Fruit fly (Drosophila melanogaster) whole organism, embryonic: Measurements from ENCODE around the gene MED28.

Experiments
- Abd-B ChIP-seq: fragments of 200-800 bp; sonication (Bioruptor generic); optimal IDR thresholded peaks from 2 replicates; lab custom pipeline; 2018; ENCODE audit warnings: missing biosample characterization, mild to moderate bottlenecking, missing genetic modification characterization, moderate library complexity
- CG10147 ChIP-seq: fragments of 200-800 bp; sonication (Bioruptor generic); optimal IDR thresholded peaks from 2 replicates; lab custom pipeline; 2019; ENCODE audit warnings: missing biosample characterization, mild to moderate bottlenecking, missing genetic modification characterization, moderate library complexity
- CG1024 ChIP-seq: fragments of 200-800 bp; sonication (Bioruptor generic); IDR thresholded peaks from 2 replicates; pipeline ENCODE4 v1.3.6; 2022; ENCODE audit warnings: missing biosample characterization, missing genetic modification characterization
- CG10959 ChIP-seq: fragments of 200-800 bp; sonication (Bioruptor generic); IDR thresholded peaks from 2 replicates; pipeline ENCODE4 v1.3.6; 2022; ENCODE audit warnings: missing biosample characterization, missing genetic modification characterization
- CG13775 ChIP-seq: fragments of 200-800 bp; sonication (Bioruptor generic); optimal IDR thresholded peaks from 3 replicates; lab custom pipeline; 2017; ENCODE audit warnings: missing biosample characterization, mild to moderate bottlenecking, missing genetic modification characterization
- CG17186 ChIP-seq: fragments of 200-800 bp; sonication (Bioruptor generic); optimal IDR thresholded peaks from 3 replicates; lab custom pipeline; 2017; ENCODE audit warnings: missing biosample characterization, missing genetic modification reagents, missing genetic modification characterization
- CG17385 ChIP-seq: fragments of 200-800 bp; sonication (Bioruptor generic); optimal IDR thresholded peaks from 3 replicates; lab custom pipeline; 2018; ENCODE audit warnings: missing biosample characterization, mild to moderate bottlenecking, missing genetic modification characterization
- CG18262 ChIP-seq: fragments of 200-800 bp; optimal IDR thresholded peaks from 3 replicates; lab custom pipeline; 2019; ENCODE audit warnings: missing biosample characterization, mild to moderate bottlenecking, missing genetic modification characterization, moderate library complexity
- CG1832 ChIP-seq: fragments of 200-800 bp; sonication (Bioruptor generic); optimal IDR thresholded peaks from 2 replicates; lab custom pipeline; 2017; ENCODE audit warnings: missing biosample characterization, mild to moderate bottlenecking, missing genetic modification characterization, inconsistent platforms
- CG18476 ChIP-seq: fragments of 200-800 bp; sonication (Bioruptor generic); optimal IDR thresholded peaks from 2 replicates; lab custom pipeline; 2016; ENCODE audit warnings: missing biosample characterization, mild to moderate bottlenecking, missing genetic modification characterization
- CG30431 ChIP-seq: fragments of 200-800 bp; sonication (Bioruptor generic); optimal IDR thresholded peaks from 2 replicates; lab custom pipeline; 2017; ENCODE audit warnings: missing biosample characterization, missing genetic modification characterization
- CG4424 ChIP-seq: fragments of 200-800 bp; sonication (Bioruptor generic); optimal IDR thresholded peaks from 3 replicates; lab custom pipeline; 2016; ENCODE audit warnings: missing biosample characterization, missing genetic modification characterization
- CG4707 ChIP-seq: fragments of 200-800 bp; sonication (Bioruptor generic); optimal IDR thresholded peaks from 2 replicates; lab custom pipeline; 2018; ENCODE audit warnings: missing biosample characterization, mild to moderate bottlenecking, missing genetic modification characterization, moderate library complexity
- CG5180 ChIP-seq: fragments of 200-800 bp; sonication (Bioruptor generic); optimal IDR thresholded peaks from 3 replicates; lab custom pipeline; 2017; ENCODE audit warnings: missing biosample characterization, missing genetic modification characterization, mild to moderate bottlenecking, moderate library complexity, missing genetic modification reagents
- CG6254 ChIP-seq: fragments of 200-800 bp; sonication (Bioruptor generic); optimal IDR thresholded peaks from 3 replicates; lab custom pipeline; 2017; ENCODE audit warnings: mild to moderate bottlenecking, missing biosample characterization, missing genetic modification reagents, missing genetic modification characterization
- CG6272 ChIP-seq: fragments of 200-800 bp; sonication (Bioruptor generic); IDR thresholded peaks from 2 replicates; pipeline ENCODE4 v1.3.6; 2022; ENCODE audit warnings: missing biosample characterization, missing genetic modification characterization
- CG7372 ChIP-seq: fragments of 200-800 bp; sonication (Bioruptor generic); IDR thresholded peaks from 2 replicates; pipeline ENCODE4 v1.3.6; 2022; ENCODE audit warnings: missing biosample characterization, missing genetic modification characterization
- Dek ChIP-seq: fragments of 200-800 bp; sonication (Bioruptor generic); optimal IDR thresholded peaks from 3 replicates; lab custom pipeline; 2019; ENCODE audit warnings: missing biosample characterization, mild to moderate bottlenecking, missing genetic modification characterization, moderate library complexity
- Dp ChIP-seq: fragments of 200-800 bp; sonication (Bioruptor generic); optimal IDR thresholded peaks from 2 replicates; lab custom pipeline; 2018; ENCODE audit warnings: missing biosample characterization, mild to moderate bottlenecking, missing genetic modification characterization, moderate library complexity
- Hsf ChIP-seq: fragments of 200-800 bp; sonication (Bioruptor generic); optimal IDR thresholded peaks from 3 replicates; lab custom pipeline; 2016; ENCODE audit warnings: missing biosample characterization, missing genetic modification characterization
- Mad ChIP-seq: fragments of 200-800 bp; sonication (Bioruptor generic); optimal IDR thresholded peaks from 2 replicates; lab custom pipeline; 2016; ENCODE audit warnings: missing biosample characterization, missing genetic modification characterization
- NK7.1 ChIP-seq: fragments of 200-800 bp; sonication (Bioruptor generic); optimal IDR thresholded peaks from 3 replicates; lab custom pipeline; 2016; ENCODE audit warnings: missing biosample characterization, missing genetic modification characterization
- Optix ChIP-seq: fragments of 200-800 bp; sonication (Bioruptor generic); IDR thresholded peaks from 3 replicates; pipeline ENCODE4 v1.3.6; 2022; ENCODE audit warnings: missing biosample characterization, missing genetic modification characterization
- PHDP ChIP-seq: fragments of 200-800 bp; sonication (Bioruptor generic); optimal IDR thresholded peaks from 3 replicates; lab custom pipeline; 2018; ENCODE audit warnings: missing biosample characterization, mild to moderate bottlenecking, missing genetic modification characterization, moderate library complexity
- Pdp1 ChIP-seq, 2 experiments: fragments of 200-800 bp; sonication (Bioruptor generic); optimal IDR thresholded peaks; 3 replicates each; lab custom pipeline; 2016; ENCODE audit warnings: missing biosample characterization in 2 of 2, missing genetic modification characterization in 2 of 2, mild to moderate bottlenecking in 1 of 2, moderate library complexity in 1 of 2
- Sin3A ChIP-seq: fragments of >200 bp; optimal IDR thresholded peaks from 2 replicates; lab custom pipeline; 2018
- Sox102F ChIP-seq: fragments of 200-800 bp; sonication (Bioruptor generic); optimal IDR thresholded peaks from 2 replicates; lab custom pipeline; 2018; ENCODE audit warnings: missing biosample characterization, mild to moderate bottlenecking, missing genetic modification characterization, moderate library complexity
- ab ChIP-seq: fragments of 200-800 bp; sonication (Bioruptor generic); optimal IDR thresholded peaks from 2 replicates; lab custom pipeline; 2016; ENCODE audit warnings: missing biosample characterization, missing genetic modification characterization
- ash1 ChIP-seq: fragments of 200-800 bp; sonication (Bioruptor generic); optimal IDR thresholded peaks from 2 replicates; lab custom pipeline; 2018; ENCODE audit warnings: missing biosample characterization, mild to moderate bottlenecking, missing genetic modification characterization
- bab2 ChIP-seq: fragments of 200-800 bp; sonication (Bioruptor generic); optimal IDR thresholded peaks from 2 replicates; lab custom pipeline; 2016; ENCODE audit warnings: missing biosample characterization, missing genetic modification characterization
- bigmax ChIP-seq: fragments of 200-800 bp; sonication (Bioruptor generic); optimal IDR thresholded peaks from 2 replicates; lab custom pipeline; 2018; ENCODE audit warnings: missing biosample characterization, mild to moderate bottlenecking, missing genetic modification characterization
- crol ChIP-seq: fragments of 200-800 bp; sonication (Bioruptor generic); IDR thresholded peaks from 2 replicates; pipeline ENCODE4 v1.3.6; 2022; ENCODE audit warnings: missing biosample characterization, missing genetic modification characterization
- da ChIP-seq: fragments of 200-800 bp; sonication (Bioruptor generic); optimal IDR thresholded peaks from 2 replicates; lab custom pipeline; 2016; ENCODE audit warnings: missing biosample characterization, missing genetic modification characterization
- dan ChIP-seq: fragments of 200-800 bp; sonication (Bioruptor generic); IDR thresholded peaks from 2 replicates; pipeline ENCODE4 v1.3.6; 2022; ENCODE audit warnings: missing biosample characterization, missing genetic modification characterization
- dm ChIP-seq: fragments of 200-800 bp; sonication (Bioruptor generic); optimal IDR thresholded peaks from 3 replicates; lab custom pipeline; 2016; ENCODE audit warnings: missing biosample characterization, missing genetic modification characterization
- grau ChIP-seq: fragments of 200-800 bp; optimal IDR thresholded peaks from 3 replicates; lab custom pipeline; 2019; ENCODE audit warnings: missing biosample characterization, mild to moderate bottlenecking, missing genetic modification characterization, moderate library complexity
- ham ChIP-seq: fragments of 200-800 bp; sonication (Bioruptor generic); IDR thresholded peaks from 2 replicates; pipeline ENCODE4 v1.3.6; 2022; ENCODE audit warnings: missing biosample characterization, missing genetic modification characterization
- insv ChIP-seq, 2 experiments: fragments of 200-800 bp; sonication (Bioruptor generic); optimal IDR thresholded peaks; 3 replicates each; lab custom pipeline; 2016 to 2018; ENCODE audit warnings: missing biosample characterization in 2 of 2, missing genetic modification characterization in 2 of 2
- jumu ChIP-seq: fragments of 200-800 bp; sonication (Bioruptor generic); optimal IDR thresholded peaks from 3 replicates; lab custom pipeline; 2016; ENCODE audit warnings: missing biosample characterization, missing genetic modification characterization
- pho ChIP-seq: fragments of 200-800 bp; sonication (Bioruptor generic); optimal IDR thresholded peaks from 2 replicates; lab custom pipeline; 2016; ENCODE audit warnings: missing biosample characterization, missing genetic modification characterization
- row ChIP-seq: fragments of 200-800 bp; sonication (Bioruptor generic); IDR thresholded peaks from 3 replicates; pipeline ENCODE4 v1.3.6; 2022; ENCODE audit warnings: missing biosample characterization, missing genetic modification characterization
- run ChIP-seq: fragments of 200-800 bp; sonication (Bioruptor generic); optimal IDR thresholded peaks from 3 replicates; lab custom pipeline; 2018; ENCODE audit warnings: missing biosample characterization, mild to moderate bottlenecking, missing genetic modification characterization
- sc ChIP-seq, 3 experiments: fragments of >200 bp in 2 of 3; fragments of 200-800 bp in 1 of 3; sonication (Bioruptor generic) in 1 of 3; optimal IDR thresholded peaks; 2 replicates in 2 of 3; 3 replicates in 1 of 3; lab custom pipeline; 2017; ENCODE audit warnings: mild to moderate bottlenecking in 1 of 3, missing biosample characterization in 1 of 3, missing genetic modification characterization in 1 of 3, missing genetic modification reagents in 1 of 3
- shn ChIP-seq: fragments of 200-800 bp; sonication (Bioruptor generic); optimal IDR thresholded peaks from 3 replicates; lab custom pipeline; 2016; ENCODE audit warnings: missing biosample characterization, missing genetic modification characterization
- sisA ChIP-seq: fragments of 200-800 bp; sonication (Bioruptor generic); IDR thresholded peaks from 2 replicates; pipeline ENCODE4 v1.3.6; 2022; ENCODE audit warnings: missing biosample characterization, missing genetic modification characterization
- slbo ChIP-seq: fragments of 200-800 bp; sonication (Bioruptor generic); IDR thresholded peaks from 2 replicates; pipeline ENCODE4 v1.3.6; 2022; ENCODE audit warnings: missing biosample characterization, missing genetic modification characterization
- sna ChIP-seq: fragments of 200-800 bp; sonication (Bioruptor generic); IDR thresholded peaks from 2 replicates; pipeline ENCODE4 v1.3.6; 2022; ENCODE audit warnings: missing biosample characterization, missing genetic modification characterization; ENCODE audit not compliant: partially characterized antibody
- tup ChIP-seq: fragments of 200-800 bp; sonication (Bioruptor generic); optimal IDR thresholded peaks from 2 replicates; lab custom pipeline; 2016; ENCODE audit warnings: missing biosample characterization, mild to moderate bottlenecking, missing genetic modification characterization, moderate library complexity
- usp ChIP-seq: fragments of >200 bp; optimal IDR thresholded peaks from 2 replicates; lab custom pipeline; 2017; ENCODE audit warnings: missing biosample characterization, missing genetic modification characterization

MED28 gene

DNA sequence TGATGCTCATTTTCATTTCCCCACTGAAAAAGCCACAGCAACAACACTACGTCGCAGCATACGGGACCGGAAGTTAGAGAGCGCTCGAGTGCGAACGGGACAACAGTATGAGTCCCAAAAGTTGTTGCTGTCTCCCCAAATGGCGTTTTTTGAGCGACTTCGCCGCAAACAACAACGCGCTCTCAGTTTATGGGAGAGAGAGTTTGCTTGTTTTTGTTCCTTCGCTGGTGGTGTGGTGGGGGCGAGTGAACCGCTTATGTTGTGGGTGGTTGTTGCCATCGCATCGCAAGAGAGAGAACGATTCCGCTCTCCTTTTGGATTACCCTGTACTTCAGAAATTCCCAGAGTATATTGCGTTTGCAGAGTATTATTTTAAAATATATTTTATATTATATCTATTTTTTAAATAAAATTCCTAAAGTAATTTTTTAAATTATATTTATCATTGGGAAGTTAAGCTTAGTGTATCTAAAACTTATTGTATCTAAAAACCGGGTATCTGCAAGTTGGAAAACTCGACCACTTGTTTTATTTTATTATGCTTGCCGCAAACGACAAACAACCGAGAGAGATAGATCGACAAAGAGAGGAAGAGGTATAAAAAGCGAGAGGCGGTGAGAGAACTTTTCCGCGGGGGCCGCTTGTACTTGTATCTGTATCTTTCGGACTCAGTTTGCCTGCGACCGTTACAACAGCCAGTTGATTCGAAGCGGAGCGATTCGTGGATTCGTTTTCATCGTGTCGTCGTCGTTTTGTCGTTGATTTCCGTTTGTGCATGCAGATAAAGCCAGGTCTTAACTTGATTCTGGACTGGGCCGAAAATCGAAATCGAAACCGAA, 38.9 kb downstream of the MED28 start, which contains the start of gene msi (continued):
- peak; percentile 100 for TF ChIP-seq CG18262 (tag; lab: Kevin White, UChicago)
- TF ChIP-seq CG4707 (GFP tag; lab: Kevin White, UChicago): peak; percentile 87
- TF ChIP-seq Sox102F: peak; percentile 100
- no peak for TF ChIP-seq sc (optimal IDR thresholded peaks at IDR 0.05; lab: Kevin White, UChicago)
- TF ChIP-seq sc (GFP tag; optimal IDR thresholded peaks at IDR 0.05; lab: Kevin White, UChicago): peak; percentile 99
- peak; percentile 99 for TF ChIP-seq CG10147 (GFP tag; lab: Kevin White, UChicago)
- TF ChIP-seq CG17186 (GFP tag; lab: Kevin White, UChicago): peak; percentile 54
- peak; percentile 68 for TF ChIP-seq NK7.1 (GFP tag; lab: Kevin White, UChicago)
- no peak for TF ChIP-seq da (GFP tag; lab: Kevin White, UChicago)
- peak; percentile 85 for TF ChIP-seq ham (GFP tag; lab: Robert Waterston, UW)
- peak in 1 of 2 experiments; percentile 70 for TF ChIP-seq insv (GFP tag; optimal IDR thresholded peaks at IDR 0.05; lab: Kevin White, UChicago)
- TF ChIP-seq CG4424 (GFP tag; lab: Kevin White, UChicago): peak; percentile 97
- TF ChIP-seq Mad (GFP tag; lab: Kevin White, UChicago): peak; percentile 73
- TF ChIP-seq Optix (GFP tag; lab: Robert Waterston, UW): peak; percentile 88
- TF ChIP-seq CG1832 (GFP tag; lab: Kevin White, UChicago): peak; percentile 90
- peak; percentile 89 for TF ChIP-seq CG5180 (GFP tag; lab: Kevin White, UChicago)
- peak; percentile 99 for TF ChIP-seq grau
- TF ChIP-seq CG7372 (GFP tag; lab: Robert Waterston, UW): peak; percentile 99
- TF ChIP-seq row (GFP tag; lab: Robert Waterston, UW): peak; percentile 100
- peak; percentile 56 for TF ChIP-seq dm
- TF ChIP-seq Sin3A (lab: Kevin White, UChicago): no peak
- TF ChIP-seq crol (GFP tag; lab: Robert Waterston, UW): peak; percentile 95
- TF ChIP-seq tup (GFP tag; lab: Kevin White, UChicago): peak; percentile 92
- peak; percentile 100 for TF ChIP-seq Abd-B
- TF ChIP-seq CG13775 (GFP tag; lab: Kevin White, UChicago): peak; percentile 98
- peak; percentile 99 for TF ChIP-seq run (tag; lab: Kevin White, UChicago)
- peak; percentile 22 for TF ChIP-seq ash1 (GFP tag; lab: Kevin White, UChicago)
- TF ChIP-seq CG6254 (GFP tag; lab: Kevin White, UChicago): peak; percentile 96
- TF ChIP-seq sna (GFP tag; lab: Robert Waterston, UW): 0 out of 2 replicates have a peak, but pooled peaks have one; percentile 18
- peak; percentile 100 for TF ChIP-seq PHDP
- peak; percentile 84 for TF ChIP-seq Hsf (GFP tag; lab: Kevin White, UChicago)
- TF ChIP-seq ab (GFP tag; lab: Kevin White, UChicago): peak; percentile 18
- peak; percentile 38 for TF ChIP-seq shn (GFP tag; lab: Kevin White, UChicago)
- peak; percentile 93 for TF ChIP-seq CG30431 (GFP tag; lab: Kevin White, UChicago)
- peak; percentile 81 for TF ChIP-seq bab2 (GFP tag; lab: Kevin White, UChicago)
- TF ChIP-seq Pdp1 (GFP tag; optimal IDR thresholded peaks at IDR 0.05; lab: Kevin White, UChicago): peak; percentile 69 to 80
- TF ChIP-seq CG17385 (GFP tag; lab: Kevin White, UChicago): peak; percentile 98
- TF ChIP-seq pho (GFP tag; lab: Kevin White, UChicago): peak; percentile 40
- TF ChIP-seq CG10959 (GFP tag; lab: Robert Waterston, UW): peak; percentile 95
- peak; percentile 99 for TF ChIP-seq Dek (tag; lab: Kevin White, UChicago)
- peak; percentile 99 for TF ChIP-seq slbo (GFP tag; lab: Robert Waterston, UW)
- peak; percentile 65 for TF ChIP-seq jumu (GFP tag; lab: Kevin White, UChicago)
- peak; percentile 94 for TF ChIP-seq CG18476 (GFP tag; lab: Kevin White, UChicago)
- TF ChIP-seq usp: no peak
- peak; percentile 95 for TF ChIP-seq CG1024 (GFP tag; lab: Robert Waterston, UW)
- peak; percentile 77 for TF ChIP-seq dan
- peak; percentile 99 for TF ChIP-seq sisA (GFP tag; lab: Robert Waterston, UW)
- TF ChIP-seq bigmax (GFP tag; lab: Kevin White, UChicago): no peak
- peak; percentile 99 for TF ChIP-seq CG6272 (GFP tag; lab: Robert Waterston, UW)
- peak; percentile 29 for TF ChIP-seq Dp (GFP tag; lab: Kevin White, UChicago)
